Fruit fly (Drosophila melanogaster) whole organism, embryonic: Measurements from ENCODE around the gene TotA.
A peak's percentile ranks its signal among the peaks of the same experiment; 100 is the strongest.

Source experiments
- Bgb ChIP-seq: fragments of 200-800 bp; sonication (Bioruptor generic); IDR thresholded peaks from 2 replicates; pipeline ENCODE4 v1.3.6; 2022; ENCODE audit warnings: missing biosample characterization, missing genetic modification characterization; ENCODE audit not compliant: partially characterized antibody
- BtbVII ChIP-seq: fragments of 200-800 bp; sonication (Bioruptor generic); optimal IDR thresholded peaks from 3 replicates; lab custom pipeline; 2017; ENCODE audit warnings: missing biosample characterization, mild to moderate bottlenecking, missing genetic modification characterization
- CG11695 ChIP-seq: fragments of 200-800 bp; sonication (Bioruptor generic); IDR thresholded peaks from 3 replicates; pipeline ENCODE4 v1.3.6; 2022; ENCODE audit warnings: missing biosample characterization, missing genetic modification characterization
- CG12219 ChIP-seq: fragments of 200-800 bp; sonication (Bioruptor generic); optimal IDR thresholded peaks from 3 replicates; lab custom pipeline; 2018; ENCODE audit warnings: missing biosample characterization, mild to moderate bottlenecking, missing genetic modification characterization
- CG14860 ChIP-seq: fragments of 200-800 bp; sonication (Bioruptor generic); IDR thresholded peaks from 3 replicates; pipeline ENCODE4 v1.3.6; 2022; ENCODE audit warnings: missing biosample characterization, missing genetic modification characterization; ENCODE audit not compliant: partially characterized antibody
- CG16813 ChIP-seq: fragments of 200-800 bp; sonication (Bioruptor generic); IDR thresholded peaks from 3 replicates; pipeline ENCODE4 v1.3.6; 2022; ENCODE audit warnings: missing biosample characterization, missing genetic modification characterization; ENCODE audit not compliant: partially characterized antibody
- CG17912 ChIP-seq: fragments of 200-800 bp; sonication (Bioruptor generic); optimal IDR thresholded peaks from 2 replicates; lab custom pipeline; 2018; ENCODE audit warnings: missing biosample characterization, mild to moderate bottlenecking, missing genetic modification characterization
- CG18011 ChIP-seq: fragments of 200-800 bp; sonication (Bioruptor generic); optimal IDR thresholded peaks from 2 replicates; lab custom pipeline; 2017; ENCODE audit warnings: missing biosample characterization, missing genetic modification characterization, mild to moderate bottlenecking, moderate library complexity, missing genotype
- CG1832 ChIP-seq: fragments of 200-800 bp; sonication (Bioruptor generic); optimal IDR thresholded peaks from 2 replicates; lab custom pipeline; 2017; ENCODE audit warnings: missing biosample characterization, mild to moderate bottlenecking, missing genetic modification characterization, inconsistent platforms
- CG2199 ChIP-seq: fragments of 200-800 bp; sonication (Bioruptor generic); IDR thresholded peaks from 3 replicates; pipeline ENCODE4 v1.3.6; 2022; ENCODE audit warnings: missing biosample characterization, missing genetic modification characterization
- CG42726 ChIP-seq: fragments of 200-800 bp; sonication (Bioruptor generic); IDR thresholded peaks from 2 replicates; pipeline ENCODE4 v1.3.6; 2022; ENCODE audit warnings: missing biosample characterization, missing genetic modification characterization; ENCODE audit not compliant: partially characterized antibody
- CG6654 ChIP-seq: fragments of 200-800 bp; sonication (Bioruptor generic); optimal IDR thresholded peaks from 2 replicates; lab custom pipeline; 2017; ENCODE audit warnings: missing biosample characterization, mild to moderate bottlenecking, missing genetic modification characterization
- CG7963 ChIP-seq: fragments of 200-800 bp; sonication (Bioruptor generic); IDR thresholded peaks from 3 replicates; pipeline ENCODE4 v1.3.6; 2022; ENCODE audit warnings: missing biosample characterization, missing genetic modification characterization; ENCODE audit not compliant: partially characterized antibody
- CG8388 ChIP-seq: fragments of 200-800 bp; sonication (Bioruptor generic); optimal IDR thresholded peaks from 2 replicates; lab custom pipeline; 2019; ENCODE audit warnings: missing biosample characterization, mild to moderate bottlenecking, missing genetic modification characterization, moderate library complexity
- CG8765 ChIP-seq: fragments of 200-800 bp; sonication (Bioruptor generic); IDR thresholded peaks from 2 replicates; pipeline ENCODE4 v1.3.6; 2022; ENCODE audit warnings: missing biosample characterization, missing genetic modification characterization
- CG9215 ChIP-seq: fragments of 200-800 bp; sonication (Bioruptor generic); IDR thresholded peaks from 2 replicates; pipeline ENCODE4 v1.3.6; 2022; ENCODE audit warnings: missing biosample characterization, missing genetic modification characterization
- CHES-1-like ChIP-seq: fragments of 200-800 bp; sonication (Bioruptor generic); optimal IDR thresholded peaks from 2 replicates; lab custom pipeline; 2016; ENCODE audit warnings: missing biosample characterization, missing genetic modification characterization
- Doc3 ChIP-seq: fragments of 200-800 bp; sonication (Bioruptor generic); IDR thresholded peaks from 3 replicates; pipeline ENCODE4 v1.3.6; 2022; ENCODE audit warnings: missing biosample characterization, missing genetic modification characterization; ENCODE audit not compliant: partially characterized antibody
- HLH3B ChIP-seq: fragments of 200-800 bp; sonication (Bioruptor generic); IDR thresholded peaks from 2 replicates; pipeline ENCODE4 v1.3.6; 2022; ENCODE audit warnings: missing biosample characterization, missing genetic modification characterization
- HLH4C ChIP-seq: fragments of 200-800 bp; sonication (Bioruptor generic); IDR thresholded peaks from 3 replicates; pipeline ENCODE4 v1.3.6; 2022; ENCODE audit warnings: missing biosample characterization, missing genetic modification characterization; ENCODE audit not compliant: partially characterized antibody
- HmgD ChIP-seq: fragments of 200-800 bp; sonication (Bioruptor generic); optimal IDR thresholded peaks from 3 replicates; lab custom pipeline; 2016; ENCODE audit warnings: missing biosample characterization, missing genetic modification characterization
- Hr78 ChIP-seq, 2 experiments: fragments of 200-800 bp in 1 of 2; fragments of >200 bp in 1 of 2; sonication (Bioruptor generic) in 1 of 2; optimal IDR thresholded peaks; 2 replicates each; lab custom pipeline; 2017 to 2019; ENCODE audit warnings: missing biosample characterization in 2 of 2, missing genetic modification characterization in 2 of 2, mild to moderate bottlenecking in 1 of 2, moderate library complexity in 1 of 2
- MBD-R2 ChIP-seq: fragments of 200-800 bp; sonication (Bioruptor generic); IDR thresholded peaks from 2 replicates; pipeline ENCODE4 v1.3.6; 2022; ENCODE audit warnings: missing biosample characterization, missing genetic modification characterization
- NfI ChIP-seq: fragments of 200-800 bp; sonication (Bioruptor generic); optimal IDR thresholded peaks from 3 replicates; lab custom pipeline; 2018; ENCODE audit warnings: missing biosample characterization, mild to moderate bottlenecking, missing genetic modification characterization, moderate library complexity
- Opbp ChIP-seq: fragments of 200-800 bp; sonication (Bioruptor generic); IDR thresholded peaks from 3 replicates; pipeline ENCODE4 v1.3.6; 2022; ENCODE audit warnings: missing biosample characterization, missing genetic modification characterization; ENCODE audit not compliant: partially characterized antibody
- Ptx1 ChIP-seq: fragments of 200-800 bp; sonication (Bioruptor generic); IDR thresholded peaks from 2 replicates; pipeline ENCODE4 v1.3.6; 2022; ENCODE audit warnings: missing biosample characterization, missing genetic modification characterization
- Scr ChIP-seq: fragments of 200-800 bp; sonication (Bioruptor generic); IDR thresholded peaks from 2 replicates; pipeline ENCODE4 v1.3.6; 2022; ENCODE audit warnings: missing biosample characterization, missing genetic modification characterization; ENCODE audit not compliant: partially characterized antibody
- amos ChIP-seq: fragments of 200-800 bp; sonication (Bioruptor generic); IDR thresholded peaks from 2 replicates; pipeline ENCODE4 v1.3.6; 2022; ENCODE audit warnings: missing biosample characterization, missing genetic modification characterization; ENCODE audit not compliant: partially characterized antibody
- aop ChIP-seq: fragments of 200-800 bp; sonication (Bioruptor generic); IDR thresholded peaks from 2 replicates; pipeline ENCODE4 v1.3.6; 2022; ENCODE audit warnings: missing biosample characterization, missing genetic modification characterization
- ato ChIP-seq: fragments of 200-800 bp; sonication (Bioruptor generic); IDR thresholded peaks from 2 replicates; pipeline ENCODE4 v1.3.6; 2022; ENCODE audit warnings: missing biosample characterization, missing genetic modification characterization; ENCODE audit not compliant: partially characterized antibody
- bbx ChIP-seq: fragments of 200-800 bp; sonication (Bioruptor generic); IDR thresholded peaks from 2 replicates; pipeline ENCODE4 v1.3.6; 2022; ENCODE audit warnings: missing biosample characterization, missing genetic modification characterization; ENCODE audit not compliant: partially characterized antibody
- chinmo ChIP-seq: fragments of 200-800 bp; sonication (Bioruptor generic); IDR thresholded peaks from 4 replicates; pipeline ENCODE4 v1.3.6; 2022; ENCODE audit warnings: missing biosample characterization, missing genetic modification characterization; ENCODE audit not compliant: partially characterized antibody
- crp ChIP-seq, 2 experiments: fragments of 200-800 bp; sonication (Bioruptor generic); optimal IDR thresholded peaks; 2 replicates in 1 of 2; 3 replicates in 1 of 2; lab custom pipeline; 2017; ENCODE audit warnings: missing biosample characterization in 2 of 2, missing genetic modification characterization in 2 of 2, mild to moderate bottlenecking in 1 of 2, moderate library complexity in 1 of 2
- dmrt11E ChIP-seq: fragments of 200-800 bp; sonication (Bioruptor generic); optimal IDR thresholded peaks from 3 replicates; lab custom pipeline; 2018; ENCODE audit warnings: missing biosample characterization, mild to moderate bottlenecking, missing genetic modification characterization, moderate library complexity
- hb ChIP-seq: fragments of 200-800 bp; sonication (Bioruptor generic); IDR thresholded peaks from 3 replicates; pipeline ENCODE4 v1.3.6; 2022; ENCODE audit warnings: missing biosample characterization, missing genetic modification characterization; ENCODE audit not compliant: partially characterized antibody
- hkb ChIP-seq, 2 experiments: fragments of 200-800 bp in 1 of 2; fragments of >200 bp in 1 of 2; sonication (Bioruptor generic) in 1 of 2; IDR thresholded peaks in 1 of 2; optimal IDR thresholded peaks in 1 of 2; 2 replicates each; pipeline versions ENCODE4 v1.3.6 to Lab custom; 2017 to 2022; ENCODE audit warnings: missing biosample characterization in 1 of 2, missing genetic modification characterization in 1 of 2
- ind ChIP-seq: fragments of 200-800 bp; sonication (Bioruptor generic); optimal IDR thresholded peaks from 3 replicates; lab custom pipeline; 2016; ENCODE audit warnings: missing biosample characterization, missing genetic modification characterization
- kni ChIP-seq: fragments of 200-800 bp; sonication (Bioruptor generic); optimal IDR thresholded peaks from 3 replicates; lab custom pipeline; 2017; ENCODE audit warnings: mild to moderate bottlenecking, missing biosample characterization, missing genetic modification reagents, missing genetic modification characterization
- nau ChIP-seq: fragments of 200-800 bp; sonication (Bioruptor generic); optimal IDR thresholded peaks from 3 replicates; lab custom pipeline; 2017; ENCODE audit warnings: missing biosample characterization, mild to moderate bottlenecking, missing genetic modification characterization, missing genetic modification reagents
- nerfin-2 ChIP-seq: fragments of 200-800 bp; sonication (Bioruptor generic); IDR thresholded peaks from 2 replicates; pipeline ENCODE4 v1.3.6; 2022; ENCODE audit warnings: missing biosample characterization, missing genetic modification characterization; ENCODE audit not compliant: partially characterized antibody
- odd ChIP-seq: fragments of 200-800 bp; sonication (Bioruptor generic); optimal IDR thresholded peaks from 2 replicates; lab custom pipeline; 2017; ENCODE audit warnings: missing biosample characterization, mild to moderate bottlenecking, missing genetic modification characterization
- psq ChIP-seq: fragments of 200-800 bp; sonication (Bioruptor generic); optimal IDR thresholded peaks from 2 replicates; lab custom pipeline; 2017; ENCODE audit warnings: missing biosample characterization, missing genetic modification characterization
- sens ChIP-seq: fragments of 200-800 bp; sonication (Bioruptor generic); peaks from one replicate; lab custom pipeline; 2016; ENCODE audit warnings: missing biosample characterization, missing genetic modification characterization
- stwl ChIP-seq: fragments of 200-800 bp; sonication (Bioruptor generic); optimal IDR thresholded peaks from 3 replicates; lab custom pipeline; 2018; ENCODE audit warnings: missing biosample characterization, mild to moderate bottlenecking, missing genetic modification characterization, moderate library complexity
- tna ChIP-seq: fragments of 200-800 bp; sonication (Bioruptor generic); IDR thresholded peaks from 2 replicates; pipeline ENCODE4 v1.3.6; 2022; ENCODE audit warnings: missing biosample characterization, missing genetic modification characterization; ENCODE audit not compliant: partially characterized antibody
- vnd ChIP-seq: fragments of 200-800 bp; sonication (Bioruptor generic); IDR thresholded peaks from 3 replicates; pipeline ENCODE4 v1.3.6; 2022; ENCODE audit warnings: missing biosample characterization, missing genetic modification characterization; ENCODE audit not compliant: partially characterized antibody
- vvl ChIP-seq: fragments of 200-800 bp; sonication (Bioruptor generic); IDR thresholded peaks from 2 replicates; pipeline ENCODE4 v1.3.6; 2022; ENCODE audit warnings: missing biosample characterization, missing genetic modification characterization

Gene TotA

DNA sequence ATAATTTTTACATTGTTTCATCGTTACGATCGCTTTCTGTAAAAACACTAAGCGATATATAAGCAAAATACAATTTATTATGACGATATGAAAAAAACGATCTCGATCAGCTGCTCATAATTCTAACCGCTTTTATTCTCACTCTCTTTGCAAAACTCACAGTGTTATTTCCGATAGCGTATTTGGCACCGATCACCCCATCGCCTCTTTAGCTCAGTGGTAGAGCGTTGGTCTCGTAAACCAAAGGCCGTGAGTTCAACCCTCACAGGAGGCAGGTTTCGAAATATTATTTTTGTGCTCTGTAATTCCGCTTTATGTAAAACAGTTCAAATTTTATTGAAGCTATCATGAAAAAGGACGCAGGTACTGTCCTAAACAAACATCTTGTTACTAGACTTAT, 20.1 kb downstream of the TotA start:
- no peak for TF ChIP-seq nau (GFP tag; lab: Kevin White, UChicago)
- peak; percentile 63; the same call in 2 of the 3 replicates for TF ChIP-seq CG7963
- peak; percentile 65; the same call in 2 of the 3 replicates for TF ChIP-seq CG2199 (GFP tag; lab: Robert Waterston, UW)
- no peak for TF ChIP-seq NfI (GFP tag; lab: Kevin White, UChicago)
- TF ChIP-seq CG8388 (GFP tag; lab: Kevin White, UChicago) = no peak
- TF ChIP-seq HLH3B = no peak
- TF ChIP-seq dmrt11E (tag; lab: Kevin White, UChicago) = no peak
- no peak for TF ChIP-seq hkb (optimal IDR thresholded peaks at IDR 0.05; lab: Kevin White, UChicago)
- no peak for TF ChIP-seq hkb (GFP tag; IDR thresholded peaks at IDR 0.05; lab: Robert Waterston, UW)
- TF ChIP-seq CG14860 (GFP tag; lab: Robert Waterston, UW) = peak; percentile 31; the same call in 1 of the 3 replicates
- TF ChIP-seq kni (GFP tag; lab: Kevin White, UChicago) = peak; percentile 19
- peak; percentile 14 for TF ChIP-seq tna (GFP tag; lab: Robert Waterston, UW)
- TF ChIP-seq psq (GFP tag; lab: Kevin White, UChicago) = no peak
- no peak for TF ChIP-seq MBD-R2 (GFP tag; lab: Robert Waterston, UW)
- no peak for TF ChIP-seq aop
- peak; percentile 61 for TF ChIP-seq CG16813
- no peak for TF ChIP-seq ind
- peak; percentile 48; the same call in 1 of the 3 replicates for TF ChIP-seq hb (GFP tag; lab: Robert Waterston, UW)
- no peak for TF ChIP-seq CG8765 (GFP tag; lab: Robert Waterston, UW)
- TF ChIP-seq Ptx1 (GFP tag; lab: Robert Waterston, UW) = no peak
- TF ChIP-seq CG9215 (GFP tag; lab: Robert Waterston, UW) = no peak
- TF ChIP-seq Bgb (GFP tag; lab: Robert Waterston, UW) = peak; percentile 62
- no peak for TF ChIP-seq CHES-1-like (GFP tag; lab: Kevin White, UChicago)
- TF ChIP-seq vnd (GFP tag; lab: Robert Waterston, UW) = peak; percentile 47; the same call in 2 of the 3 replicates
- no peak for TF ChIP-seq Doc3 (GFP tag; lab: Robert Waterston, UW)
- TF ChIP-seq chinmo (GFP tag; lab: Robert Waterston, UW) = 0 out of 4 replicates have a peak, but pooled peaks have one; percentile 49
- TF ChIP-seq CG17912 = no peak
- no peak for TF ChIP-seq CG12219 (GFP tag; lab: Kevin White, UChicago)
- no peak for TF ChIP-seq CG1832 (GFP tag; lab: Kevin White, UChicago)
- TF ChIP-seq bbx (GFP tag; lab: Robert Waterston, UW) = peak; percentile 67; the same call in 1 of the 2 replicates
- peak; percentile 75; the same call in 1 of the 2 replicates for TF ChIP-seq amos (GFP tag; lab: Robert Waterston, UW)
- peak; percentile 62; the same call in 1 of the 2 replicates for TF ChIP-seq CG42726
- TF ChIP-seq odd = no peak
- TF ChIP-seq BtbVII (GFP tag; lab: Kevin White, UChicago) = no peak
- TF ChIP-seq HLH4C = peak; percentile 58
- TF ChIP-seq sens (GFP tag; lab: Kevin White, UChicago) = no peak
- peak; percentile 20; the same call in 1 of the 2 replicates for TF ChIP-seq nerfin-2
- no peak for TF ChIP-seq CG18011 (GFP tag; lab: Kevin White, UChicago)
- TF ChIP-seq CG6654 (GFP tag; lab: Kevin White, UChicago) = no peak
- TF ChIP-seq vvl (GFP tag; lab: Robert Waterston, UW) = peak; percentile 8; the same call in 1 of the 2 replicates
- peak; percentile 48 for TF ChIP-seq ato
- peak; percentile 82; the same call in 2 of the 3 replicates for TF ChIP-seq Opbp (GFP tag; lab: Robert Waterston, UW)
- TF ChIP-seq Scr = peak; percentile 44; the same call in 1 of the 2 replicates
- no peak for TF ChIP-seq Hr78 (GFP tag; optimal IDR thresholded peaks at IDR 0.05; lab: Kevin White, UChicago)
- TF ChIP-seq stwl (tag; lab: Kevin White, UChicago) = no peak
- no peak for TF ChIP-seq HmgD (GFP tag; lab: Kevin White, UChicago)
- peak in 1 of 2 experiments; percentile 35 for TF ChIP-seq crp (GFP tag; optimal IDR thresholded peaks at IDR 0.05; lab: Kevin White, UChicago)
- no peak for TF ChIP-seq CG11695
